Fruit fly (Drosophila melanogaster) whole organism, embryonic: ENCODE measurements around the gene CG3546.

Source experiments
- ATbp ChIP-seq: fragments of 200-800 bp; sonication (Bioruptor generic); optimal IDR thresholded peaks from 2 replicates; lab custom pipeline; 2017; ENCODE audit warnings: missing biosample characterization, mild to moderate bottlenecking, missing genetic modification characterization, missing genetic modification reagents
- Aef1 ChIP-seq: fragments of 200-800 bp; sonication (Bioruptor generic); IDR thresholded peaks from 3 replicates; pipeline ENCODE4 v1.3.6; 2022; ENCODE audit warnings: missing biosample characterization, missing genetic modification characterization
- B-H2 ChIP-seq: fragments of 200-800 bp; sonication (Bioruptor generic); optimal IDR thresholded peaks from 2 replicates; lab custom pipeline; 2018; ENCODE audit warnings: missing biosample characterization, mild to moderate bottlenecking, missing genetic modification characterization
- Blimp-1 ChIP-seq: fragments of 200-800 bp; sonication (Bioruptor generic); optimal IDR thresholded peaks from 3 replicates; lab custom pipeline; 2018; ENCODE audit warnings: missing biosample characterization, missing genetic modification characterization, mild to moderate bottlenecking, moderate library complexity, missing genetic modification reagents
- CG10147 ChIP-seq: fragments of 200-800 bp; sonication (Bioruptor generic); optimal IDR thresholded peaks from 2 replicates; lab custom pipeline; 2019; ENCODE audit warnings: missing biosample characterization, mild to moderate bottlenecking, missing genetic modification characterization, moderate library complexity
- CG10654 ChIP-seq: fragments of 200-800 bp; sonication (Bioruptor generic); optimal IDR thresholded peaks from 2 replicates; lab custom pipeline; 2016; ENCODE audit warnings: missing biosample characterization, missing genetic modification characterization
- CG11456 ChIP-seq: fragments of 200-800 bp; sonication (Bioruptor generic); IDR thresholded peaks from 3 replicates; pipeline ENCODE4 v1.3.6; 2022; ENCODE audit warnings: missing biosample characterization, missing genetic modification characterization
- CG11695 ChIP-seq: fragments of 200-800 bp; sonication (Bioruptor generic); IDR thresholded peaks from 3 replicates; pipeline ENCODE4 v1.3.6; 2022; ENCODE audit warnings: missing biosample characterization, missing genetic modification characterization
- CG13123 ChIP-seq: fragments of 200-800 bp; sonication (Bioruptor generic); optimal IDR thresholded peaks from 2 replicates; lab custom pipeline; 2016; ENCODE audit warnings: missing biosample characterization, missing genetic modification characterization
- CG15073 ChIP-seq: fragments of 200-800 bp; sonication (Bioruptor generic); optimal IDR thresholded peaks from 2 replicates; lab custom pipeline; 2016; ENCODE audit warnings: missing biosample characterization, missing genetic modification characterization
- CG18262 ChIP-seq: fragments of 200-800 bp; optimal IDR thresholded peaks from 3 replicates; lab custom pipeline; 2019; ENCODE audit warnings: missing biosample characterization, mild to moderate bottlenecking, missing genetic modification characterization, moderate library complexity
- CG31224 ChIP-seq: fragments of 200-800 bp; sonication (Bioruptor generic); IDR thresholded peaks from 2 replicates; pipeline ENCODE4 v1.3.6; 2022; ENCODE audit warnings: missing biosample characterization, missing genetic modification characterization
- CG7556 ChIP-seq: fragments of 200-800 bp; sonication (Bioruptor generic); optimal IDR thresholded peaks from 2 replicates; lab custom pipeline; 2017; ENCODE audit warnings: missing biosample characterization, mild to moderate bottlenecking, missing genetic modification characterization
- CG7745 ChIP-seq: fragments of 200-800 bp; sonication (Bioruptor generic); optimal IDR thresholded peaks from 2 replicates; lab custom pipeline; 2018; ENCODE audit warnings: missing biosample characterization, mild to moderate bottlenecking, missing genetic modification characterization, moderate library complexity
- D ChIP-seq, 2 experiments: fragments of 200-800 bp in 1 of 2; fragments of >200 bp in 1 of 2; sonication (Bioruptor generic) in 1 of 2; optimal IDR thresholded peaks; 2 replicates in 1 of 2; 3 replicates in 1 of 2; lab custom pipeline; 2017; ENCODE audit warnings: mild to moderate bottlenecking in 1 of 2, missing biosample characterization in 1 of 2, missing genetic modification characterization in 1 of 2, missing genetic modification reagents in 1 of 2
- Ets65A ChIP-seq: fragments of 200-800 bp; sonication (Bioruptor generic); peaks from one replicate; lab custom pipeline; 2016; ENCODE audit warnings: missing biosample characterization, missing genetic modification characterization
- Fer1 ChIP-seq: fragments of 200-800 bp; sonication (Bioruptor generic); optimal IDR thresholded peaks from 2 replicates; lab custom pipeline; 2017; ENCODE audit warnings: missing biosample characterization, mild to moderate bottlenecking, missing genetic modification characterization
- Hey ChIP-seq: fragments of 200-800 bp; sonication (Bioruptor generic); optimal IDR thresholded peaks from 3 replicates; lab custom pipeline; 2018; ENCODE audit warnings: missing biosample characterization, mild to moderate bottlenecking, missing genetic modification characterization
- HmgZ ChIP-seq: fragments of 200-800 bp; sonication (Bioruptor generic); optimal IDR thresholded peaks from 2 replicates; lab custom pipeline; 2018; ENCODE audit warnings: missing biosample characterization, mild to moderate bottlenecking, missing genetic modification characterization
- Hmr ChIP-seq: fragments of 200-800 bp; sonication (Bioruptor generic); optimal IDR thresholded peaks from 3 replicates; lab custom pipeline; 2017; ENCODE audit warnings: mild to moderate bottlenecking, missing biosample characterization, missing genetic modification reagents, missing genetic modification characterization
- Meics ChIP-seq: fragments of 200-800 bp; sonication (Bioruptor generic); optimal IDR thresholded peaks from 2 replicates; lab custom pipeline; 2017; ENCODE audit warnings: missing biosample characterization, mild to moderate bottlenecking, missing genetic modification characterization
- NFAT ChIP-seq: fragments of 200-800 bp; sonication (Bioruptor generic); IDR thresholded peaks from 2 replicates; pipeline ENCODE4 v1.3.6; 2022; ENCODE audit warnings: missing biosample characterization, missing genetic modification characterization
- Neu2 ChIP-seq: fragments of 200-800 bp; sonication (Bioruptor generic); optimal IDR thresholded peaks from 3 replicates; lab custom pipeline; 2016; ENCODE audit warnings: missing biosample characterization, missing genetic modification characterization, borderline replicate concordance
- Oaz ChIP-seq: fragments of 200-800 bp; sonication (Bioruptor generic); IDR thresholded peaks from 2 replicates; pipeline ENCODE4 v1.3.6; 2022; ENCODE audit warnings: missing biosample characterization, missing genetic modification characterization
- YL-1 ChIP-seq: fragments of 200-800 bp; sonication (Bioruptor generic); optimal IDR thresholded peaks from 3 replicates; lab custom pipeline; 2017; ENCODE audit warnings: missing biosample characterization, mild to moderate bottlenecking, missing genetic modification characterization
- ab ChIP-seq: fragments of 200-800 bp; sonication (Bioruptor generic); optimal IDR thresholded peaks from 2 replicates; lab custom pipeline; 2016; ENCODE audit warnings: missing biosample characterization, missing genetic modification characterization
- ara ChIP-seq: fragments of 200-800 bp; sonication (Bioruptor generic); IDR thresholded peaks from 2 replicates; pipeline ENCODE4 v1.3.6; 2022; ENCODE audit warnings: missing biosample characterization, missing genetic modification characterization
- bbx ChIP-seq: fragments of 200-800 bp; sonication (Bioruptor generic); IDR thresholded peaks from 2 replicates; pipeline ENCODE4 v1.3.6; 2022; ENCODE audit warnings: missing biosample characterization, missing genetic modification characterization; ENCODE audit not compliant: partially characterized antibody
- cg ChIP-seq: fragments of 200-800 bp; sonication (Bioruptor generic); optimal IDR thresholded peaks from 3 replicates; lab custom pipeline; 2019; ENCODE audit warnings: missing biosample characterization, mild to moderate bottlenecking, missing genetic modification characterization, moderate library complexity
- chm ChIP-seq: fragments of 200-800 bp; sonication (Bioruptor generic); IDR thresholded peaks from 2 replicates; pipeline ENCODE4 v1.3.6; 2022; ENCODE audit warnings: missing biosample characterization, missing genetic modification characterization
- dm ChIP-seq: fragments of 200-800 bp; sonication (Bioruptor generic); optimal IDR thresholded peaks from 3 replicates; lab custom pipeline; 2016; ENCODE audit warnings: missing biosample characterization, missing genetic modification characterization
- esg ChIP-seq: fragments of 200-800 bp; sonication (Bioruptor generic); conservative IDR thresholded peaks from 2 replicates; pipeline ENCODE4 v1.3.6; 2022; ENCODE audit warnings: missing biosample characterization, missing genetic modification characterization
- fd102C ChIP-seq: fragments of 200-800 bp; sonication (Bioruptor generic); optimal IDR thresholded peaks from 2 replicates; lab custom pipeline; 2018; ENCODE audit warnings: missing biosample characterization, mild to moderate bottlenecking, missing genetic modification characterization, moderate library complexity
- hkb ChIP-seq, 2 experiments: fragments of 200-800 bp in 1 of 2; fragments of >200 bp in 1 of 2; sonication (Bioruptor generic) in 1 of 2; IDR thresholded peaks in 1 of 2; optimal IDR thresholded peaks in 1 of 2; 2 replicates each; pipeline versions ENCODE4 v1.3.6 to Lab custom; 2017 to 2022; ENCODE audit warnings: missing biosample characterization in 1 of 2, missing genetic modification characterization in 1 of 2
- kay ChIP-seq: fragments of 200-800 bp; sonication (Bioruptor generic); optimal IDR thresholded peaks from 2 replicates; lab custom pipeline; 2016; ENCODE audit warnings: missing biosample characterization, missing genetic modification characterization
- klu ChIP-seq: fragments of 200-800 bp; sonication (Bioruptor generic); IDR thresholded peaks from 2 replicates; pipeline ENCODE4 v1.3.6; 2022; ENCODE audit warnings: missing biosample characterization, missing genetic modification characterization
- luna ChIP-seq: fragments of 200-800 bp; sonication (Bioruptor generic); optimal IDR thresholded peaks from 2 replicates; lab custom pipeline; 2016; ENCODE audit warnings: missing biosample characterization, missing genetic modification characterization
- org-1 ChIP-seq: fragments of 200-800 bp; sonication (Bioruptor generic); optimal IDR thresholded peaks from 2 replicates; lab custom pipeline; 2017; ENCODE audit warnings: missing biosample characterization, missing genetic modification characterization
- prd ChIP-seq, 3 experiments: fragments of >200 bp in 2 of 3; fragments of 200-800 bp in 1 of 3; sonication (Bioruptor generic) in 1 of 3; optimal IDR thresholded peaks in 2 of 3; IDR thresholded peaks in 1 of 3; 2 replicates in 2 of 3; 3 replicates in 1 of 3; pipeline versions ENCODE4 v1.3.6 to Lab custom; 2017 to 2022; ENCODE audit warnings: missing biosample characterization in 1 of 3, missing genetic modification characterization in 1 of 3
- ranshi ChIP-seq: fragments of 200-800 bp; sonication (Bioruptor generic); IDR thresholded peaks from 2 replicates; pipeline ENCODE4 v1.3.6; 2022; ENCODE audit warnings: missing biosample characterization, missing genetic modification characterization
- run ChIP-seq: fragments of 200-800 bp; sonication (Bioruptor generic); optimal IDR thresholded peaks from 3 replicates; lab custom pipeline; 2018; ENCODE audit warnings: missing biosample characterization, mild to moderate bottlenecking, missing genetic modification characterization
- sc ChIP-seq, 3 experiments: fragments of >200 bp in 2 of 3; fragments of 200-800 bp in 1 of 3; sonication (Bioruptor generic) in 1 of 3; optimal IDR thresholded peaks; 2 replicates in 2 of 3; 3 replicates in 1 of 3; lab custom pipeline; 2017; ENCODE audit warnings: mild to moderate bottlenecking in 1 of 3, missing biosample characterization in 1 of 3, missing genetic modification characterization in 1 of 3, missing genetic modification reagents in 1 of 3
- schlank ChIP-seq: fragments of 200-800 bp; sonication (Bioruptor generic); optimal IDR thresholded peaks from 2 replicates; lab custom pipeline; 2018; ENCODE audit warnings: missing biosample characterization, mild to moderate bottlenecking, missing genetic modification characterization
- shn ChIP-seq: fragments of 200-800 bp; sonication (Bioruptor generic); optimal IDR thresholded peaks from 3 replicates; lab custom pipeline; 2016; ENCODE audit warnings: missing biosample characterization, missing genetic modification characterization
- ttk ChIP-seq: fragments of 200-800 bp; sonication (Bioruptor generic); IDR thresholded peaks from 2 replicates; pipeline ENCODE4 v2.1.2; 2022; ENCODE audit warnings: missing biosample characterization, missing genetic modification characterization
- twi ChIP-seq: fragments of 200-800 bp; optimal IDR thresholded peaks from 2 replicates; lab custom pipeline; 2019; ENCODE audit warnings: missing biosample characterization, mild to moderate bottlenecking, missing genetic modification characterization, moderate library complexity
- vnd ChIP-seq: fragments of 200-800 bp; sonication (Bioruptor generic); IDR thresholded peaks from 3 replicates; pipeline ENCODE4 v1.3.6; 2022; ENCODE audit warnings: missing biosample characterization, missing genetic modification characterization; ENCODE audit not compliant: partially characterized antibody
- wek ChIP-seq: fragments of 200-800 bp; sonication (Bioruptor generic); optimal IDR thresholded peaks from 3 replicates; lab custom pipeline; 2018; ENCODE audit warnings: missing biosample characterization, mild to moderate bottlenecking, missing genetic modification characterization, moderate library complexity

The CG3546 gene

dm6 chrX:4529909-4530308, 28.0 kb upstream of the CG3546 start, which contains the start of gene CG3556 (continued):
- TF ChIP-seq Ets65A (GFP tag; lab: Kevin White, UChicago) (peak; percentile 52), D (optimal IDR thresholded peaks at IDR 0.05; lab: Kevin White, UChicago) (no peak), D (GFP tag; optimal IDR thresholded peaks at IDR 0.05; lab: Kevin White, UChicago) (no peak), Blimp-1 (GFP tag; lab: Kevin White, UChicago) (no peak), hkb (optimal IDR thresholded peaks at IDR 0.05; lab: Kevin White, UChicago) (peak; percentile 56), hkb (GFP tag; IDR thresholded peaks at IDR 0.05; lab: Robert Waterston, UW) (peak; percentile 51), fd102C (GFP tag; lab: Kevin White, UChicago) (no peak), dm (GFP tag; lab: Kevin White, UChicago) (peak; percentile 50), B-H2 (GFP tag; lab: Kevin White, UChicago) (no peak), bbx (GFP tag; lab: Robert Waterston, UW) (peak; percentile 74), YL-1 (GFP tag; lab: Kevin White, UChicago) (no peak), sc (optimal IDR thresholded peaks at IDR 0.05; lab: Kevin White, UChicago) (no peak), sc (GFP tag; optimal IDR thresholded peaks at IDR 0.05; lab: Kevin White, UChicago) (no peak), cg (GFP tag; lab: Kevin White, UChicago) (no peak), run (no peak), CG11456 (peak; percentile 85; the same call in 2 of the 3 replicates), CG10654 (GFP tag; lab: Kevin White, UChicago) (no peak), chm (GFP tag; lab: Robert Waterston, UW) (peak; percentile 74; the same call in 1 of the 2 replicates), CG10147 (GFP tag; lab: Kevin White, UChicago) (no peak), CG11695 (GFP tag; lab: Robert Waterston, UW) (no peak), ab (GFP tag; lab: Kevin White, UChicago) (no peak), shn (GFP tag; lab: Kevin White, UChicago) (peak; percentile 30), wek (GFP tag; lab: Kevin White, UChicago) (no peak), ATbp (GFP tag; lab: Kevin White, UChicago) (no peak), ttk (GFP tag; lab: Robert Waterston, UW) (peak; percentile 47; the same call in 1 of the 2 replicates), CG7556 (no peak), prd (optimal IDR thresholded peaks at IDR 0.05; lab: Kevin White, UChicago) (no peak), prd (GFP tag; IDR thresholded peaks at IDR 0.05; lab: Robert Waterston, UW) (peak; percentile 46; the same call in 2 of the 3 replicates), CG15073 (no peak), Aef1 (GFP tag; lab: Robert Waterston, UW) (no peak), klu (0 out of 2 replicates have a peak, but pooled peaks have one; percentile 7), schlank (tag; lab: Kevin White, UChicago) (no peak), ranshi (0 out of 2 replicates have a peak, but pooled peaks have one; percentile 21), kay (no peak), Hmr (GFP tag; lab: Kevin White, UChicago) (peak; percentile 78), Oaz (no peak), Fer1 (GFP tag; lab: Kevin White, UChicago) (no peak), vnd (0 out of 3 replicates have a peak, but pooled peaks have one; percentile 34), twi (no peak), Neu2 (GFP tag; lab: Kevin White, UChicago) (no peak), CG18262 (tag; lab: Kevin White, UChicago) (no peak), luna (no peak), CG7745 (tag; lab: Kevin White, UChicago) (no peak), CG31224 (GFP tag; lab: Robert Waterston, UW) (0 out of 2 replicates have a peak, but pooled peaks have one; percentile 11), ara (GFP tag; lab: Robert Waterston, UW) (peak; percentile 47; the same call in 1 of the 2 replicates), HmgZ (tag; lab: Kevin White, UChicago) (peak; percentile 33), esg (GFP tag; lab: Robert Waterston, UW) (0 out of 2 replicates have a peak, but pooled peaks have one; percentile 5), NFAT (GFP tag; lab: Robert Waterston, UW) (0 out of 2 replicates have a peak, but pooled peaks have one; percentile 58), Hey (tag; lab: Kevin White, UChicago) (no peak), CG13123 (GFP tag; lab: Kevin White, UChicago) (peak; percentile 16), Meics (no peak), org-1 (GFP tag; lab: Kevin White, UChicago) (peak; percentile 7)
